Fruit fly (Drosophila melanogaster): Measurements from ENCODE around the gene Ir94c.
A peak's percentile ranks its signal among the peaks of the same experiment; 100 is the strongest.

The Ir94c gene

dm6 chr3R:22108316-22108715, 10.9 kb downstream of the Ir94c start:
- no peak for TF ChIP-seq CG8119 (GFP tag; IDR thresholded peaks at IDR 0.05)
- peak; percentile 5 for TF ChIP-seq CG32006 (GFP tag; optimal IDR thresholded peaks at IDR 0.05)

- TF ChIP-seq CG16779 (tag; optimal IDR thresholded peaks at IDR 0.05): no peak
- no peak for TF ChIP-seq Gug (GFP tag; IDR thresholded peaks at IDR 0.05)
- no peak for TF ChIP-seq lz (GFP tag; optimal IDR thresholded peaks at IDR 0.05)
- TF ChIP-seq Eip93F (GFP tag; optimal IDR thresholded peaks at IDR 0.05): no peak
- no peak for TF ChIP-seq CG10631 (GFP tag; optimal IDR thresholded peaks at IDR 0.05)
- no peak for TF ChIP-seq salr (GFP tag; optimal IDR thresholded peaks at IDR 0.05)
- TF ChIP-seq CG11294 (GFP tag; IDR thresholded peaks at IDR 0.05): no peak
- no peak for TF ChIP-seq Lpt (GFP tag; optimal IDR thresholded peaks at IDR 0.05)
- no peak for TF ChIP-seq CG11902 (GFP tag; optimal IDR thresholded peaks at IDR 0.05)
- no peak for TF ChIP-seq CG10669 (GFP tag; optimal IDR thresholded peaks at IDR 0.05)
- no peak for TF ChIP-seq Eip75B (GFP tag; optimal IDR thresholded peaks at IDR 0.05)
- no peak for TF ChIP-seq vri (GFP tag; optimal IDR thresholded peaks at IDR 0.05)
These were observed 16.1 kb downstream of the Ir94c start, which contains the start of gene CG13407 for dm6 chr3R:22103114-22103513. Gene CG13407 (plus strand): TSS chr3R:22103414.

- TF ChIP-seq OdsH (GFP tag; optimal IDR thresholded peaks at IDR 0.05): no peak
- no peak for TF ChIP-seq acj6 (GFP tag; optimal IDR thresholded peaks at IDR 0.05)
- no peak for TF ChIP-seq lz (GFP tag; optimal IDR thresholded peaks at IDR 0.05)
- TF ChIP-seq ss (GFP tag; optimal IDR thresholded peaks at IDR 0.05): no peak
- TF ChIP-seq esn (GFP tag; optimal IDR thresholded peaks at IDR 0.05): no peak
- no peak for TF ChIP-seq Blimp-1 (GFP tag; optimal IDR thresholded peaks at IDR 0.05)
- no peak for TF ChIP-seq CG6854 (GFP tag; optimal IDR thresholded peaks at IDR 0.05)
- no peak for TF ChIP-seq CG1621 (tag; optimal IDR thresholded peaks at IDR 0.05)
- TF ChIP-seq Met (GFP tag; optimal IDR thresholded peaks at IDR 0.05): no peak
- no peak for TF ChIP-seq Sox14 (GFP tag; optimal IDR thresholded peaks at IDR 0.05)
- no peak for TF ChIP-seq CG15336 (GFP tag; IDR thresholded peaks at IDR 0.05)
- TF ChIP-seq CG11294 (GFP tag; IDR thresholded peaks at IDR 0.05): no peak
- TF ChIP-seq Ets96B (tag; optimal IDR thresholded peaks at IDR 0.05): no peak
- TF ChIP-seq salr (GFP tag; optimal IDR thresholded peaks at IDR 0.05): no peak
- TF ChIP-seq CG16779 (tag; optimal IDR thresholded peaks at IDR 0.05): no peak
- no peak for TF ChIP-seq CG8119 (GFP tag; IDR thresholded peaks at IDR 0.05)
- no peak for TF ChIP-seq Sox102F (GFP tag; optimal IDR thresholded peaks at IDR 0.05)
- TF ChIP-seq CG31627 (GFP tag; optimal IDR thresholded peaks at IDR 0.05): no peak
- TF ChIP-seq fd85E (GFP tag; optimal IDR thresholded peaks at IDR 0.05): no peak
- no peak for TF ChIP-seq Hr39 (GFP tag; optimal IDR thresholded peaks at IDR 0.05)
These were observed 22.4 kb downstream of the Ir94c start for dm6 chr3R:22096893-22097292.

dm6 chr3R:22093950-22094349, 25.3 kb downstream of the Ir94c start:
- TF ChIP-seq CG6808 (GFP tag; optimal IDR thresholded peaks at IDR 0.05): peak; percentile 99
- TF ChIP-seq svp (GFP tag): no peak

- TF ChIP-seq CG7368 (GFP tag; optimal IDR thresholded peaks at IDR 0.05): no peak
- no peak for TF ChIP-seq spab (GFP tag; optimal IDR thresholded peaks at IDR 0.05)
- TF ChIP-seq Eip75B (GFP tag; optimal IDR thresholded peaks at IDR 0.05): no peak
- no peak for TF ChIP-seq CG10669 (GFP tag; optimal IDR thresholded peaks at IDR 0.05)
- no peak for TF ChIP-seq CG3032 (tag; optimal IDR thresholded peaks at IDR 0.05)
- no peak for TF ChIP-seq CG34406 (GFP tag; optimal IDR thresholded peaks at IDR 0.05)
These were observed 32.5 kb downstream of the Ir94c start, which contains the start of gene BomBc3 for dm6 chr3R:22086775-22087174. Gene BomBc3 (plus strand): TSS chr3R:22087075.
